Fruit fly (Drosophila melanogaster) whole organism, prepupa: ENCODE results near the gene CG5122.

Source experiments
- Blimp-1 ChIP-seq: fragments of 200-800 bp; sonication (Bioruptor generic); optimal IDR thresholded peaks from 3 replicates; lab custom pipeline; 2017; ENCODE audit warnings: missing biosample characterization, missing genetic modification characterization, mild to moderate bottlenecking, moderate library complexity, missing genetic modification reagents
- CG1621 ChIP-seq: fragments of 200-800 bp; sonication (Bioruptor generic); optimal IDR thresholded peaks from 3 replicates; lab custom pipeline; 2018; ENCODE audit warnings: missing biosample characterization, mild to moderate bottlenecking, missing genetic modification characterization
- CG16779 ChIP-seq: fragments of 200-800 bp; sonication (Bioruptor generic); optimal IDR thresholded peaks from 3 replicates; lab custom pipeline; 2017; ENCODE audit warnings: missing biosample characterization, mild to moderate bottlenecking, missing genetic modification characterization
- CG3032 ChIP-seq: fragments of 200-800 bp; optimal IDR thresholded peaks from 2 replicates; lab custom pipeline; 2019; ENCODE audit warnings: missing biosample characterization, mild to moderate bottlenecking, missing genetic modification characterization, moderate library complexity
- CG3919 ChIP-seq: fragments of 200-800 bp; sonication (Bioruptor generic); optimal IDR thresholded peaks from 3 replicates; lab custom pipeline; 2016; ENCODE audit warnings: missing biosample characterization, missing genetic modification characterization
- CG6163 ChIP-seq: fragments of 200-800 bp; sonication (Bioruptor generic); IDR thresholded peaks from 3 replicates; pipeline ENCODE4 v1.3.6; 2022; ENCODE audit warnings: missing biosample characterization, missing genetic modification characterization
- CG6792 ChIP-seq: fragments of 200-800 bp; sonication (Bioruptor generic); optimal IDR thresholded peaks from 3 replicates; lab custom pipeline; 2016; ENCODE audit warnings: missing biosample characterization, missing genetic modification characterization
- CG6808 ChIP-seq: fragments of 200-800 bp; sonication (Bioruptor generic); optimal IDR thresholded peaks from 3 replicates; lab custom pipeline; 2017; ENCODE audit warnings: missing biosample characterization, missing genetic modification characterization, mild to moderate bottlenecking, moderate library complexity, missing genetic modification reagents
- CG7368 ChIP-seq: fragments of 200-800 bp; sonication (Bioruptor generic); optimal IDR thresholded peaks from 3 replicates; lab custom pipeline; 2016; ENCODE audit warnings: missing biosample characterization, missing genetic modification characterization
- CG8632 ChIP-seq: fragments of 200-800 bp; sonication (Bioruptor generic); optimal IDR thresholded peaks from 3 replicates; lab custom pipeline; 2016; ENCODE audit warnings: missing biosample characterization, missing genetic modification characterization
- CG9139 ChIP-seq: fragments of 200-800 bp; sonication (Bioruptor generic); optimal IDR thresholded peaks from 3 replicates; lab custom pipeline; 2017; ENCODE audit warnings: missing biosample characterization, mild to moderate bottlenecking, missing genetic modification characterization
- Eip78C ChIP-seq: fragments of 200-800 bp; sonication (Bioruptor generic); peaks from one replicate; lab custom pipeline; 2016; ENCODE audit warnings: missing biosample characterization, missing genetic modification characterization
- Eip93F ChIP-seq: fragments of 200-800 bp; sonication (Bioruptor generic); optimal IDR thresholded peaks from 2 replicates; lab custom pipeline; 2016; ENCODE audit warnings: missing biosample characterization, mild to moderate bottlenecking, missing genetic modification characterization
- Ets96B ChIP-seq: fragments of 200-800 bp; optimal IDR thresholded peaks from 2 replicates; lab custom pipeline; 2019; ENCODE audit warnings: missing biosample characterization, mild to moderate bottlenecking, missing genetic modification characterization, moderate library complexity
- Hr38 ChIP-seq: sonication (Bioruptor generic); optimal IDR thresholded peaks from 2 replicates; lab custom pipeline; 2016; ENCODE audit warnings: missing biosample characterization, missing genetic modification characterization
- Hr39 ChIP-seq: fragments of 200-800 bp; sonication (Bioruptor generic); optimal IDR thresholded peaks from 2 replicates; lab custom pipeline; 2016; ENCODE audit warnings: missing biosample characterization, missing genetic modification characterization
- Met ChIP-seq: fragments of 200-800 bp; sonication (Bioruptor generic); optimal IDR thresholded peaks from 3 replicates; lab custom pipeline; 2016; ENCODE audit warnings: missing biosample characterization, missing genetic modification characterization
- OdsH ChIP-seq: fragments of 200-800 bp; sonication (Bioruptor generic); optimal IDR thresholded peaks from 3 replicates; lab custom pipeline; 2016; ENCODE audit warnings: missing biosample characterization, missing genetic modification characterization
- Sox102F ChIP-seq: fragments of 200-800 bp; sonication (Bioruptor generic); optimal IDR thresholded peaks from 2 replicates; lab custom pipeline; 2016; ENCODE audit warnings: missing biosample characterization, mild to moderate bottlenecking, missing genetic modification characterization
- achi ChIP-seq: fragments of 200-800 bp; sonication (Bioruptor generic); optimal IDR thresholded peaks from 3 replicates; lab custom pipeline; 2016; ENCODE audit warnings: missing biosample characterization, missing genetic modification characterization
- dac ChIP-seq: fragments of 200-800 bp; sonication (Bioruptor generic); optimal IDR thresholded peaks from 2 replicates; lab custom pipeline; 2017; ENCODE audit warnings: missing biosample characterization, mild to moderate bottlenecking, missing genetic modification characterization
- dsx ChIP-seq: fragments of 200-800 bp; optimal IDR thresholded peaks from 3 replicates; lab custom pipeline; 2019; ENCODE audit warnings: missing biosample characterization, mild to moderate bottlenecking, missing genetic modification characterization, moderate library complexity; ENCODE audit not compliant: poor library complexity, severe bottlenecking
- eg ChIP-seq: fragments of 200-800 bp; sonication (Bioruptor generic); IDR thresholded peaks from 3 replicates; pipeline ENCODE4 v1.3.6; 2022; ENCODE audit warnings: missing biosample characterization, missing genetic modification characterization
- fd59A ChIP-seq: fragments of 200-800 bp; sonication (Bioruptor generic); optimal IDR thresholded peaks from 2 replicates; lab custom pipeline; 2017; ENCODE audit warnings: missing biosample characterization, mild to moderate bottlenecking, missing genetic modification characterization, missing genetic modification reagents
- fkh ChIP-seq: fragments of 200-800 bp; sonication (Bioruptor generic); optimal IDR thresholded peaks from 3 replicates; lab custom pipeline; 2017; ENCODE audit warnings: missing biosample characterization, mild to moderate bottlenecking, missing genetic modification characterization, moderate library complexity
- lz ChIP-seq: fragments of 200-800 bp; sonication (Bioruptor generic); optimal IDR thresholded peaks from 3 replicates; lab custom pipeline; 2016; ENCODE audit warnings: missing biosample characterization, missing genetic modification characterization
- pdm3 ChIP-seq: fragments of 200-800 bp; sonication (Bioruptor generic); optimal IDR thresholded peaks from 3 replicates; lab custom pipeline; 2016; ENCODE audit warnings: missing biosample characterization, missing genetic modification characterization
- spab ChIP-seq: fragments of 200-800 bp; sonication (Bioruptor generic); optimal IDR thresholded peaks from 2 replicates; lab custom pipeline; 2017; ENCODE audit warnings: missing biosample characterization, mild to moderate bottlenecking, missing genetic modification characterization, missing genetic modification reagents
- ss ChIP-seq, 2 experiments: fragments of 200-800 bp; sonication (Bioruptor generic); optimal IDR thresholded peaks; 2 replicates in 1 of 2; 3 replicates in 1 of 2; lab custom pipeline; 2017 to 2018; ENCODE audit warnings: mild to moderate bottlenecking in 2 of 2, missing biosample characterization in 2 of 2, missing genetic modification characterization in 2 of 2, moderate library complexity in 1 of 2
- svp ChIP-seq: fragments of 200-800 bp; sonication (Bioruptor generic); peaks from one replicate; lab custom pipeline; 2016; ENCODE audit warnings: missing biosample characterization, missing genetic modification characterization

Gene CG5122

dm6 chr2L:13122526-13122925 lies 7.9 kb upstream of the CG5122 start:
- TF ChIP-seq CG6808 (GFP tag; lab: Kevin White, UChicago), result peak; percentile 43
- no peak for TF ChIP-seq Hr38 (GFP tag; lab: Kevin White, UChicago)
- peak; percentile 53 to 55 for TF ChIP-seq ss (GFP tag; optimal IDR thresholded peaks at IDR 0.05; lab: Kevin White, UChicago)
- TF ChIP-seq fkh (GFP tag; lab: Kevin White, UChicago), result no peak
- TF ChIP-seq CG3032 (tag; lab: Kevin White, UChicago), result no peak
- TF ChIP-seq fd59A (GFP tag; lab: Kevin White, UChicago), result peak; percentile 23
- TF ChIP-seq CG9139 (GFP tag; lab: Kevin White, UChicago), result peak; percentile 60
- peak; percentile 37 for TF ChIP-seq Eip78C (GFP tag; lab: Kevin White, UChicago)
- peak; percentile 23 for TF ChIP-seq CG1621
- peak; percentile 83 for TF ChIP-seq Blimp-1 (GFP tag; lab: Kevin White, UChicago)
- TF ChIP-seq dsx (GFP tag; lab: Kevin White, UChicago), result peak; percentile 40
- peak; percentile 36 for TF ChIP-seq spab (GFP tag; lab: Kevin White, UChicago)

dm6 chr2L:13135929-13136328 lies 5.5 kb downstream of the CG5122 start:
- TF ChIP-seq dac (GFP tag; lab: Kevin White, UChicago) (no peak), CG6792 (GFP tag; lab: Kevin White, UChicago) (no peak), OdsH (GFP tag; lab: Kevin White, UChicago) (no peak), CG16779 (tag; lab: Kevin White, UChicago) (no peak), CG8632 (GFP tag; lab: Kevin White, UChicago) (no peak), CG6163 (GFP tag; lab: Robert Waterston, UW) (no peak), CG1621 (no peak), svp (no peak), Sox102F (GFP tag; lab: Kevin White, UChicago) (no peak), CG7368 (GFP tag; lab: Kevin White, UChicago) (no peak), Hr39 (GFP tag; lab: Kevin White, UChicago) (no peak), lz (GFP tag; lab: Kevin White, UChicago) (no peak), Eip93F (GFP tag; lab: Kevin White, UChicago) (no peak), achi (GFP tag; lab: Kevin White, UChicago) (no peak), eg (GFP tag; lab: Robert Waterston, UW) (no peak), pdm3 (GFP tag; lab: Kevin White, UChicago) (no peak), dsx (GFP tag; lab: Kevin White, UChicago) (no peak), CG3919 (GFP tag; lab: Kevin White, UChicago) (no peak), spab (GFP tag; lab: Kevin White, UChicago) (no peak), Met (GFP tag; lab: Kevin White, UChicago) (no peak)

DNA sequence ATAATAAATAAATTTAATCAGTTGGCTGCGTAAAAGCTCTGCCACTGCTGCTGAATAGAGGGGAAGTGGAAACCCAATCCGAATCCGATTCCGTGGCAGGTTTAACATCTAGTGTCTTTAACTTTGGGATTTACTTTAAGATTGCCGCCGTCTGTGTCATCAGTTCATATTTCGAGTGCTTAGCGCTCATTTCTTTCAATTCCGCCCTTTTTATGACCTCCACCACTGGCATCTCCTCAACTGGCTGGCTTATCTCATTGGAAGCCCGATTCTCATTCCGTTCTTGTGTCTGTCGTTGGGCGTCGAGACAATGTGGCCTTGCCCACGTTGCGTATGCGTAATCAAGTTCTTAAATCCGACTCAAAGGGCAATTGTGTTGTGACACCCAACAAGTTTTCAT lies 10.5 kb downstream of the CG5122 start:
- TF ChIP-seq Hr38 (GFP tag; lab: Kevin White, UChicago), result no peak
- TF ChIP-seq Ets96B (tag; lab: Kevin White, UChicago), result no peak

DNA sequence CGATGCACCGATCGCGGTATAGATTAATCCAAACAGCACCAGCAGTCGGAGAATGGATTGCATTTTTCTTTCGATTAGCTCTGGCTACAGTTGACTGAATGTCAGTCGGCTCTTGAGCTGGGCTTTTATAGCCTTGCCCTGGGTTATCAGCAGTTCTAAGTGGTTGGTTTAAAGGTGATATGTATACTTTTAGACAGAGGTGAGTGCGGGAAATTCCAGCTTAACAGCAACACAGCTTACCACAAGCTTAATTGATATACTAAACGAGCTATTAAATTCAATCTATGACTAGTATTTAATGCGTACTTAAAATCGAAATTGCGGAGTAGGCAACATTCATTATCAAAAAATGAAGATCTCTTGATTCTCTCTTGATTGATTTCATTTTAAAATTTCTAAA lies 12.4 kb downstream of the CG5122 start, which contains the start of gene CG9928:
CG9928 (minus strand) TSS at position 101 of the 400 bp plus-strand sequence.
- no peak for TF ChIP-seq ss (GFP tag; optimal IDR thresholded peaks at IDR 0.05; lab: Kevin White, UChicago)
- TF ChIP-seq svp, result peak; percentile 81

DNA sequence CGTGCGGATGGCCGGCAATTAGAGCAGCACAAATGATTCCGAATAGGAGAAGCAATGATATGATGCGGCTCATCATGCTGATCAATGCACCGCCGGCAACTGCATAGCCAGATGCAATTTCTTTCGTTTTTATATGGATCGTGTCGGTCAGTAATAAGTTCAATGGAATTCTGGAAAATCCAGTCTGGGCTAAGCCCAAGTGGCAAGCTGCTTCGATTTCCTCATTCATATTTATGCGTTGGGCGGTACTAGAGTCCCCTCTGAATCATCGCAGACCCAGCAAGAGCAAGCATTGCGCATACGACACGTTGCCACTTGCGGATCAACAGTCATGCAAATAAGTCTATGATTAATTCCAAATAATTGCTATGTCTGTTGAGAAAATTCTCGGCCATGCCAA lies 13.1 kb downstream of the CG5122 start, which contains the start of gene CG16978:
CG16978 (minus strand) TSS at position 101 of the 400 bp plus-strand sequence.
- no peak for TF ChIP-seq CG9139 (GFP tag; lab: Kevin White, UChicago)
- no peak for TF ChIP-seq Sox102F (GFP tag; lab: Kevin White, UChicago)
- TF ChIP-seq CG6163 (GFP tag; lab: Robert Waterston, UW), result no peak
